Worm (Caenorhabditis elegans) whole organism, young adult: ENCODE data around the gene C02E7.8.

Source experiments
- ZK185.1 ChIP-seq: sonication (generic microtip); optimal IDR thresholded peaks from 2 replicates; lab custom pipeline; 2016; ENCODE audit warnings: mild to moderate bottlenecking, missing genetic modification characterization, missing compliant biosample characterization; ENCODE audit not compliant: poor library complexity, severe bottlenecking
- hlh-26 ChIP-seq: fragments of 200-800 bp; sonication (Bioruptor generic); conservative IDR thresholded peaks from 2 replicates; pipeline ENCODE4 v1.3.6; 2022; ENCODE audit warnings: missing genetic modification reagents, missing genetic modification characterization, missing compliant biosample characterization
- unc-130 ChIP-seq: sonication (generic microtip); optimal IDR thresholded peaks from 2 replicates; lab custom pipeline; 2016; ENCODE audit warnings: missing genetic modification reagents, missing genetic modification characterization, missing compliant biosample characterization

DNA sequence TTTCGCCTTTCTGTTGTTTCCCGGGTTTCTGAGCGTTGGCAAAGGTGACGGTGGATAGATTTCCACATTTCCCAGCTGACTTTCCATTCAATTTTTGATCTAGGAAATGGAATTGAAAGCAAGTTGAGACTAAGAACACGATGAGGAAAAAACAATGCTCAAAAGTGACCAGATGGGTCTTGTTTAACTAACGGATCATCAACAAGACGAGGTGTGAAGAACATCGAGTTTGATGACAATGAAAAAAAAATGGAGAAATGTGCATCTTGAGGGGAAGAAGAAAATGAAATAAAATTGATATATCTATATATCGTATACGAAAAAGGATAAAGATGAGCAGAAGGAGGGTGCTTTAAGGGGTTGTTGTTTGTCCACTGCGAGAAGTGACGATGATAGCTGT is 43.0 kb downstream of the C02E7.8 start, which contains the start of gene T19H12.6:
- no peak for TF ChIP-seq hlh-26 (GFP tag; lab: Robert Waterston, UW)
- no peak for TF ChIP-seq ZK185.1
- no peak for TF ChIP-seq unc-130
